Worm (Caenorhabditis elegans) whole organism, late embryonic: Measurements from ENCODE around the gene T11B7.2.

ENCODE experiments used
- rnt-1 ChIP-seq: sonication (generic microtip); optimal IDR thresholded peaks from 2 replicates; lab custom pipeline; 2016; ENCODE audit warnings: missing genetic modification characterization, missing compliant biosample characterization
- sdc-2 ChIP-seq: sonication (generic microtip); optimal IDR thresholded peaks from 2 replicates; lab custom pipeline; 2016; ENCODE audit warnings: missing genotype, missing genetic modification characterization, missing compliant biosample characterization
- sox-2 ChIP-seq: fragments of 200-800 bp; sonication (Bioruptor generic); IDR thresholded peaks from 2 replicates; pipeline ENCODE4 v1.3.6; 2022; ENCODE audit warnings: missing genetic modification reagents, missing genetic modification characterization, missing compliant biosample characterization
- unc-86 ChIP-seq: sonication (generic microtip); optimal IDR thresholded peaks from 2 replicates; lab custom pipeline; 2016; ENCODE audit warnings: missing genetic modification characterization, missing compliant biosample characterization

DNA sequence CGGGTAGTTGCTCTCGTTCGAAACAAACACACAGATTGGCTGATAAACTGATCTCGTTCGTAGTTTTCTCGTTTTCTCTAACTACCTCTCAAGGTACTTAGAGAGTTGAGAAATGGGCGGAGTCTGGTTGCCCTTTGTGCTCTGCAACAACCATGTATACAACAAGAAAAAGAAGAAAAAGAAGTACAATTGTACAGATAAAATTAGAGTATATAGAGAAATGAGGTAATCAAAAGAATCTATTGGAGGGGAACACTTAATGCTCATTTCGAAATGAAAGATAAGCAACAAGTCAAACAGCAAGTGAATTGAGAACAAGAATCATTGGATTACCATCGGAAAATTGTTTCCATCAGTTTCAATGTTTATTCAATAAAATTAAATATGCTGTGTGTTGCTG lies 21.0 kb upstream of the T11B7.2 start, which contains the start of gene C09G9.1:
- no peak for TF ChIP-seq sdc-2 (tag; lab: Kevin White, UChicago)
- TF ChIP-seq rnt-1 (tag; lab: Kevin White, UChicago): no peak
- TF ChIP-seq unc-86 (tag; lab: Kevin White, UChicago): no peak
- TF ChIP-seq sox-2 (GFP tag; lab: Robert Waterston, UW): no peak
